Worm (Caenorhabditis elegans) whole organism, late embryonic: ENCODE data around the gene lido-12.

Experiments
- ama-1 ChIP-seq: fragments of 150-350 bp; optimal IDR thresholded peaks from 2 replicates; lab custom pipeline; 2014
- ceh-2 ChIP-seq: sonication (generic microtip); optimal IDR thresholded peaks from 2 replicates; lab custom pipeline; 2016; ENCODE audit warnings: missing genotype, missing genetic modification characterization, missing compliant biosample characterization
- ceh-24 ChIP-seq: sonication (generic microtip); optimal IDR thresholded peaks from 2 replicates; lab custom pipeline; 2016; ENCODE audit warnings: mild to moderate bottlenecking, missing genetic modification characterization, missing compliant biosample characterization
- ceh-31 ChIP-seq: sonication (generic microtip); optimal IDR thresholded peaks from 2 replicates; lab custom pipeline; 2016; ENCODE audit warnings: missing genetic modification characterization, missing compliant biosample characterization
- hlh-30 ChIP-seq: sonication (generic microtip); optimal IDR thresholded peaks from 2 replicates; lab custom pipeline; 2017; ENCODE audit warnings: antibody characterized with exemption, missing genetic modification characterization, missing compliant biosample characterization; ENCODE audit not compliant: insufficient read depth
- nfya-1 ChIP-seq: sonication (generic microtip); optimal IDR thresholded peaks from 2 replicates; lab custom pipeline; 2017; ENCODE audit warnings: missing genetic modification characterization, mild to moderate bottlenecking, missing compliant biosample characterization, antibody characterized with exemption, moderate library complexity
- nhr-11 ChIP-seq: fragments of 150-350 bp; optimal IDR thresholded peaks from 2 replicates; lab custom pipeline; 2014; ENCODE audit warnings: missing biosample characterization, missing genetic modification characterization
- npax-4 ChIP-seq: sonication (generic microtip); optimal IDR thresholded peaks from 2 replicates; lab custom pipeline; 2016; ENCODE audit warnings: missing genetic modification characterization, missing compliant biosample characterization
- pag-3 ChIP-seq: sonication (generic microtip); optimal IDR thresholded peaks from 2 replicates; lab custom pipeline; 2016; ENCODE audit warnings: missing compliant biosample characterization, missing genetic modification characterization, borderline replicate concordance
- pax-1 ChIP-seq: fragments of 150-350 bp; optimal IDR thresholded peaks from 2 replicates; lab custom pipeline; 2014; ENCODE audit warnings: missing biosample characterization, missing genetic modification characterization
- ref-2 ChIP-seq: sonication (generic microtip); optimal IDR thresholded peaks from 2 replicates; lab custom pipeline; 2016; ENCODE audit warnings: missing genetic modification characterization, missing compliant biosample characterization
- ttx-3 ChIP-seq: sonication (generic microtip); optimal IDR thresholded peaks from 2 replicates; lab custom pipeline; 2016; ENCODE audit warnings: missing genetic modification reagents, missing genetic modification characterization, missing compliant biosample characterization
- zip-5 ChIP-seq: sonication (generic microtip); optimal IDR thresholded peaks from 2 replicates; lab custom pipeline; 2016; ENCODE audit warnings: missing genetic modification characterization, missing compliant biosample characterization

DNA sequence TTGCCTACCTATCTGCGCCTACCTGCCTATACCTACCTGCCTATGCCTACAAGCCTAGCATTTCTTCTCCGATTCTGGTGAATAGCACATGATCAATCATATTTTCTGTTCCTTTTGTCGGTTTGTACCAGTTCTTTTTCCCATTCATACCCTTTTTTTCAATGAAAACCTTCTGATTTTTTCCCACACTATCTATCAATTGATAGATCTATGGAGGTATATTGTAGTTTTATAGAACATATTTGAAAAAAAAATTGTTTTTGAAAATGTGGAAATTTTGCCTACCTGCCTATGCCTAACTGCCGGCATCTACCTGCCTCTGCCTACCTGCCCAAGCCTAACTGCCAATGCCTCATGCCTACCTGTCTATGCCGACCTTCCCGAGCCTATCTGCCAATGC is 42.0 kb upstream of the lido-12 start:
- no peak for TF ChIP-seq zip-5 (tag; lab: Kevin White, UChicago)
- no peak for TF ChIP-seq ceh-31
- no peak for TF ChIP-seq ttx-3
- no peak for TF ChIP-seq nhr-11
- no peak for TF ChIP-seq npax-4 (tag; lab: Kevin White, UChicago)
- TF ChIP-seq pag-3: no peak
- TF ChIP-seq ceh-24 (tag; lab: Kevin White, UChicago): no peak
- TF ChIP-seq nfya-1 (tag; lab: Kevin White, UChicago): no peak
- TF ChIP-seq pax-1: no peak
- TF ChIP-seq ama-1 (lab: Kevin White, UChicago): no peak
- no peak for TF ChIP-seq hlh-30
- no peak for TF ChIP-seq ref-2
- no peak for TF ChIP-seq ceh-2 (tag; lab: Kevin White, UChicago)
